Worm (Caenorhabditis elegans) whole organism, mixed stage, embryonic: Measurements from ENCODE around the gene F08H9.4.

ENCODE experiments used
- elt-3 ChIP-seq: fragments of 150-350 bp; optimal IDR thresholded peaks from 2 replicates; lab custom pipeline; 2014; ENCODE audit warnings: missing biosample characterization, missing genetic modification characterization
- zip-8 ChIP-seq: fragments of 150-350 bp; optimal IDR thresholded peaks from 2 replicates; lab custom pipeline; 2014; ENCODE audit warnings: missing biosample characterization, missing genetic modification characterization

ce11 chrV:14501136-14501535, 36.9 kb upstream of the F08H9.4 start, which contains the start of gene R02D5.24:
- no peak for TF ChIP-seq elt-3 (tag; lab: Kevin White, UChicago)
- peak; percentile 81 for TF ChIP-seq zip-8 (tag; lab: Kevin White, UChicago)
